Fruit fly (Drosophila melanogaster) whole organism, embryonic: ENCODE results near the gene CG6230.

Experiments used
- Awh ChIP-seq: fragments of 200-800 bp; sonication (Bioruptor generic); IDR thresholded peaks from 2 replicates; pipeline ENCODE4, ENCODE4 v1.3.6; 2022; ENCODE audit warnings: missing biosample characterization, missing genetic modification characterization
- CG11456 ChIP-seq: fragments of 200-800 bp; sonication (Bioruptor generic); IDR thresholded peaks from 3 replicates; pipeline ENCODE4 v1.3.6; 2022; ENCODE audit warnings: missing biosample characterization, missing genetic modification characterization
- CG13424 ChIP-seq: fragments of 200-800 bp; sonication (Bioruptor generic); optimal IDR thresholded peaks from 2 replicates; lab custom pipeline; 2019; ENCODE audit warnings: missing biosample characterization, mild to moderate bottlenecking, missing genetic modification characterization, moderate library complexity
- CG15514 ChIP-seq: fragments of 200-800 bp; sonication (Bioruptor generic); optimal IDR thresholded peaks from 3 replicates; lab custom pipeline; 2017; ENCODE audit warnings: missing biosample characterization, missing genetic modification characterization, mild to moderate bottlenecking, moderate library complexity, missing genetic modification reagents
- CG2120 ChIP-seq: fragments of 200-800 bp; sonication (Bioruptor generic); optimal IDR thresholded peaks from 3 replicates; lab custom pipeline; 2016; ENCODE audit warnings: missing biosample characterization, missing genetic modification characterization
- CG2199 ChIP-seq: fragments of 200-800 bp; sonication (Bioruptor generic); IDR thresholded peaks from 3 replicates; pipeline ENCODE4 v1.3.6; 2022; ENCODE audit warnings: missing biosample characterization, missing genetic modification characterization
- CG34422 ChIP-seq: fragments of 200-800 bp; sonication (Bioruptor generic); IDR thresholded peaks from 3 replicates; pipeline ENCODE4 v1.3.6; 2022; ENCODE audit warnings: missing biosample characterization, missing genetic modification characterization
- CG4820 ChIP-seq: fragments of 200-800 bp; sonication (Bioruptor generic); optimal IDR thresholded peaks from 3 replicates; lab custom pipeline; 2016; ENCODE audit warnings: missing biosample characterization, missing genetic modification characterization
- CG7357 ChIP-seq: fragments of 200-800 bp; sonication (Bioruptor generic); IDR thresholded peaks from 3 replicates; pipeline ENCODE4 v1.3.6; 2022; ENCODE audit warnings: missing biosample characterization, missing genetic modification characterization
- CG7786 ChIP-seq: fragments of 200-800 bp; sonication (Bioruptor generic); optimal IDR thresholded peaks from 2 replicates; lab custom pipeline; 2016; ENCODE audit warnings: missing biosample characterization, missing genetic modification characterization
- CG7839 ChIP-seq: fragments of 200-800 bp; sonication (Bioruptor generic); optimal IDR thresholded peaks from 3 replicates; lab custom pipeline; 2018; ENCODE audit warnings: missing biosample characterization, mild to moderate bottlenecking, missing genetic modification characterization, moderate library complexity
- CG8944 ChIP-seq: fragments of 200-800 bp; sonication (Bioruptor generic); optimal IDR thresholded peaks from 3 replicates; lab custom pipeline; 2016; ENCODE audit warnings: missing biosample characterization, missing genetic modification characterization
- CG9609 ChIP-seq: fragments of 200-800 bp; sonication (Bioruptor generic); optimal IDR thresholded peaks from 3 replicates; lab custom pipeline; 2016; ENCODE audit warnings: missing biosample characterization, missing genetic modification characterization
- CG9727 ChIP-seq: fragments of 200-800 bp; sonication (Bioruptor generic); optimal IDR thresholded peaks from 3 replicates; lab custom pipeline; 2017; ENCODE audit warnings: missing biosample characterization, mild to moderate bottlenecking, missing genetic modification characterization
- CoRest ChIP-seq: fragments of 200-800 bp; sonication (Bioruptor generic); optimal IDR thresholded peaks from 3 replicates; lab custom pipeline; 2018; ENCODE audit warnings: missing biosample characterization, mild to moderate bottlenecking, missing genetic modification characterization, moderate library complexity
- Dll ChIP-seq: fragments of 200-800 bp; sonication (Bioruptor generic); IDR thresholded peaks from 4 replicates; pipeline ENCODE4 v1.3.6; 2022; ENCODE audit warnings: missing biosample characterization, missing genetic modification characterization; ENCODE audit not compliant: partially characterized antibody
- Hmx ChIP-seq: fragments of 200-800 bp; sonication (Bioruptor generic); optimal IDR thresholded peaks from 2 replicates; lab custom pipeline; 2016; ENCODE audit warnings: missing biosample characterization, missing genetic modification characterization
- Hr51 ChIP-seq, 2 experiments: fragments of 200-800 bp; sonication (Bioruptor generic); optimal IDR thresholded peaks; 2 replicates in 1 of 2; 3 replicates in 1 of 2; lab custom pipeline; 2016 to 2018; ENCODE audit warnings: missing biosample characterization in 2 of 2, missing genetic modification characterization in 2 of 2, mild to moderate bottlenecking in 1 of 2, moderate library complexity in 1 of 2
- Hsf ChIP-seq: fragments of 200-800 bp; sonication (Bioruptor generic); optimal IDR thresholded peaks from 3 replicates; lab custom pipeline; 2016; ENCODE audit warnings: missing biosample characterization, missing genetic modification characterization
- Myb ChIP-seq: fragments of 200-800 bp; sonication (Bioruptor generic); optimal IDR thresholded peaks from 2 replicates; lab custom pipeline; 2016; ENCODE audit warnings: missing biosample characterization, missing genetic modification characterization
- Oli ChIP-seq: fragments of 200-800 bp; sonication (Bioruptor generic); optimal IDR thresholded peaks from 2 replicates; lab custom pipeline; 2018; ENCODE audit warnings: missing biosample characterization, mild to moderate bottlenecking, missing genetic modification characterization, moderate library complexity
- Pdp1 ChIP-seq, 2 experiments: fragments of 200-800 bp; sonication (Bioruptor generic); optimal IDR thresholded peaks; 3 replicates each; lab custom pipeline; 2016; ENCODE audit warnings: missing biosample characterization in 2 of 2, missing genetic modification characterization in 2 of 2, mild to moderate bottlenecking in 1 of 2, moderate library complexity in 1 of 2
- Ravus ChIP-seq: fragments of 200-800 bp; sonication (Bioruptor generic); IDR thresholded peaks from 2 replicates; pipeline ENCODE4 v1.3.6; 2022; ENCODE audit warnings: missing biosample characterization, missing genetic modification characterization
- Sox102F ChIP-seq: fragments of 200-800 bp; sonication (Bioruptor generic); optimal IDR thresholded peaks from 2 replicates; lab custom pipeline; 2018; ENCODE audit warnings: missing biosample characterization, mild to moderate bottlenecking, missing genetic modification characterization, moderate library complexity
- Ssrp ChIP-seq: fragments of 200-800 bp; sonication (Bioruptor generic); optimal IDR thresholded peaks from 2 replicates; lab custom pipeline; 2018; ENCODE audit warnings: missing biosample characterization, mild to moderate bottlenecking, missing genetic modification characterization, moderate library complexity
- Usf ChIP-seq: fragments of 200-800 bp; sonication (Bioruptor generic); optimal IDR thresholded peaks from 2 replicates; lab custom pipeline; 2017; ENCODE audit warnings: missing genotype, missing biosample characterization, missing genetic modification characterization
- YL-1 ChIP-seq: fragments of 200-800 bp; sonication (Bioruptor generic); optimal IDR thresholded peaks from 3 replicates; lab custom pipeline; 2017; ENCODE audit warnings: missing biosample characterization, mild to moderate bottlenecking, missing genetic modification characterization
- bcd ChIP-seq: fragments of 200-800 bp; sonication (Bioruptor generic); optimal IDR thresholded peaks from 2 replicates; lab custom pipeline; 2017; ENCODE audit warnings: missing biosample characterization, mild to moderate bottlenecking, missing genetic modification characterization
- bsh ChIP-seq, 2 experiments: fragments of 200-800 bp; sonication (Bioruptor generic); optimal IDR thresholded peaks; 2 replicates each; lab custom pipeline; 2017 to 2018; ENCODE audit warnings: mild to moderate bottlenecking in 2 of 2, missing biosample characterization in 2 of 2, missing genetic modification characterization in 2 of 2, moderate library complexity in 1 of 2
- cg ChIP-seq: fragments of 200-800 bp; sonication (Bioruptor generic); optimal IDR thresholded peaks from 3 replicates; lab custom pipeline; 2019; ENCODE audit warnings: missing biosample characterization, mild to moderate bottlenecking, missing genetic modification characterization, moderate library complexity
- dimm ChIP-seq: fragments of 200-800 bp; sonication (Bioruptor generic); IDR thresholded peaks from 2 replicates; pipeline ENCODE4 v1.3.6; 2022; ENCODE audit warnings: missing biosample characterization, missing genetic modification characterization
- fru ChIP-seq: fragments of >200 bp; optimal IDR thresholded peaks from 2 replicates; lab custom pipeline; 2017
- gem ChIP-seq: fragments of 200-800 bp; sonication (Bioruptor generic); optimal IDR thresholded peaks from 2 replicates; lab custom pipeline; 2019; ENCODE audit warnings: missing biosample characterization, mild to moderate bottlenecking, missing genetic modification characterization, moderate library complexity
- gfzf ChIP-seq: fragments of 200-800 bp; sonication (Bioruptor generic); optimal IDR thresholded peaks from 2 replicates; lab custom pipeline; 2016; ENCODE audit warnings: missing biosample characterization, mild to moderate bottlenecking, missing genetic modification characterization, moderate library complexity
- gsb-n ChIP-seq: fragments of 200-800 bp; sonication (Bioruptor generic); optimal IDR thresholded peaks from 3 replicates; lab custom pipeline; 2018; ENCODE audit warnings: missing biosample characterization, mild to moderate bottlenecking, missing genetic modification characterization
- ham ChIP-seq: fragments of 200-800 bp; sonication (Bioruptor generic); IDR thresholded peaks from 2 replicates; pipeline ENCODE4 v1.3.6; 2022; ENCODE audit warnings: missing biosample characterization, missing genetic modification characterization
- kni ChIP-seq: fragments of 200-800 bp; sonication (Bioruptor generic); optimal IDR thresholded peaks from 3 replicates; lab custom pipeline; 2017; ENCODE audit warnings: mild to moderate bottlenecking, missing biosample characterization, missing genetic modification reagents, missing genetic modification characterization
- lmd ChIP-seq: fragments of 200-800 bp; sonication (Bioruptor generic); IDR thresholded peaks from 2 replicates; pipeline ENCODE4 v1.3.6; 2022; ENCODE audit warnings: missing biosample characterization, missing genetic modification characterization
- mam ChIP-seq: fragments of 200-800 bp; sonication (Bioruptor generic); optimal IDR thresholded peaks from 3 replicates; lab custom pipeline; 2016; ENCODE audit warnings: missing biosample characterization, missing genetic modification characterization
- phol ChIP-seq: fragments of 200-800 bp; sonication (Bioruptor generic); optimal IDR thresholded peaks from 3 replicates; lab custom pipeline; 2018; ENCODE audit warnings: missing biosample characterization, mild to moderate bottlenecking, missing genetic modification characterization, moderate library complexity
- prd ChIP-seq, 3 experiments: fragments of >200 bp in 2 of 3; fragments of 200-800 bp in 1 of 3; sonication (Bioruptor generic) in 1 of 3; optimal IDR thresholded peaks in 2 of 3; IDR thresholded peaks in 1 of 3; 2 replicates in 2 of 3; 3 replicates in 1 of 3; pipeline versions ENCODE4 v1.3.6 to Lab custom; 2017 to 2022; ENCODE audit warnings: missing biosample characterization in 1 of 3, missing genetic modification characterization in 1 of 3
- pzg ChIP-seq: fragments of 200-800 bp; sonication (Bioruptor generic); optimal IDR thresholded peaks from 3 replicates; lab custom pipeline; 2018; ENCODE audit warnings: missing biosample characterization, mild to moderate bottlenecking, missing genetic modification characterization, moderate library complexity
- sd ChIP-seq: fragments of 200-800 bp; sonication (Bioruptor generic); optimal IDR thresholded peaks from 3 replicates; lab custom pipeline; 2018; ENCODE audit warnings: missing biosample characterization, mild to moderate bottlenecking, missing genetic modification characterization, moderate library complexity
- seq ChIP-seq: fragments of 200-800 bp; sonication (Bioruptor generic); IDR thresholded peaks from 2 replicates; pipeline ENCODE4 v1.3.6; 2022; ENCODE audit warnings: missing biosample characterization, missing genetic modification characterization
- slbo ChIP-seq: fragments of 200-800 bp; sonication (Bioruptor generic); IDR thresholded peaks from 2 replicates; pipeline ENCODE4 v1.3.6; 2022; ENCODE audit warnings: missing biosample characterization, missing genetic modification characterization
- unpg ChIP-seq: fragments of 200-800 bp; sonication (Bioruptor generic); optimal IDR thresholded peaks from 3 replicates; lab custom pipeline; 2018; ENCODE audit warnings: missing biosample characterization, mild to moderate bottlenecking, missing genetic modification characterization, moderate library complexity
- yki ChIP-seq: fragments of >200 bp; optimal IDR thresholded peaks from 3 replicates; lab custom pipeline; 2018

Gene CG6230

DNA sequence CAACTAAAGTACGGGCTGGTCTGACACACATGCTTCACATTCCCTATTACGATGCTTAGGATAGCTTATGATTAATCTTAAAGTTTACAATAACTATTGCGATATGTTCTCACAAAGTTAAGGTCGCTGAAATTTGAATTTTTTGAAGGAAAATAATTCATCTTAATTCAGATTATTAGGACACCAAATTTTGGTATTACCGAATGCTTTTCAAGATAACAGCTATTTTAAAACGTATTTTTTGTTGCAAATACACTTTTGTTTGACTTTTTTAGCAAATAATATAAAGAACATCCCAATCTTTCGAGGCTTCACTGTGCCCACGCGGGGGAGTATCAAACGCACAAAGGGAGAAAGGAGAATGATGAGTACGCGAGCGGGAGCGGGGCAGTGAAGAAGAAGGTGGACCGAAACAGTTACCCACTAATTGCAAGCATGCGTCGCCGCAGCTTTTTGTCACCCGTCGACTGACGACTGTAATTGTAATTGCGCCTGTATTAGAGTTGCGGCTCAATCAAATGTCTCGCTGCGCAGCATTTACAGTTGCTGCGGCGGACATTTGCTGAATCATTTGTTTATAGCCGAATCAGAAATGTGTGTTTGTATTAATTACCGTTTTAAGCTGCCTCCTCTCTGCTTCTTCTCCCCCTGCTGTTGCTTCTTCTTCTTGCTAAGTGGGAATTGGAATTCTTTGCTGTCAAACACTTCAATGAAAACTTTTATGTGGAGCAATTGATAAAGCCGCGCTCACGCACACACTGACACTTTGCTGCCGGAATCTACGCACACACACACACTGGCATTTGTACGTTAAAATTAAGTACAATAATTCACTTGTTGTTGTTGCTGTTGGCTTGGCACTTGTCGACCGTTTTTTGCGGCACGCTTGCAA lies 53.9 kb downstream of the CG6230 start (continued):
- TF ChIP-seq Dll (GFP tag; lab: Robert Waterston, UW): no peak
- no peak for TF ChIP-seq CG7357 (GFP tag; lab: Robert Waterston, UW)
- no peak for TF ChIP-seq CG9609
- TF ChIP-seq Hr51 (GFP tag; optimal IDR thresholded peaks at IDR 0.05; lab: Kevin White, UChicago): peak in 1 of 2 experiments; percentile 12
- no peak for TF ChIP-seq prd (optimal IDR thresholded peaks at IDR 0.05; lab: Kevin White, UChicago)
- 0 out of 3 replicates have a peak, but pooled peaks have one; percentile 33 for TF ChIP-seq prd (GFP tag; IDR thresholded peaks at IDR 0.05; lab: Robert Waterston, UW)
- no peak for TF ChIP-seq gfzf
- peak; percentile 43 for TF ChIP-seq Sox102F
- peak; percentile 11 for TF ChIP-seq CG15514
- TF ChIP-seq CG2199: peak; percentile 100
- peak; percentile 21 for TF ChIP-seq bcd (GFP tag; lab: Kevin White, UChicago)
- no peak for TF ChIP-seq CG9727
- TF ChIP-seq Ssrp (tag; lab: Kevin White, UChicago): no peak
- TF ChIP-seq fru (lab: Kevin White, UChicago): no peak
- peak; percentile 49 for TF ChIP-seq gem (tag; lab: Kevin White, UChicago)
- peak; percentile 7 for TF ChIP-seq CoRest (tag; lab: Kevin White, UChicago)
- peak; percentile 1 for TF ChIP-seq phol
- 0 out of 2 replicates have a peak, but pooled peaks have one; percentile 15 for TF ChIP-seq Awh (GFP tag; lab: Robert Waterston, UW)
- TF ChIP-seq mam (GFP tag; lab: Kevin White, UChicago): peak; percentile 33
- peak; percentile 73 for TF ChIP-seq cg
- no peak for TF ChIP-seq dimm (GFP tag; lab: Robert Waterston, UW)
- TF ChIP-seq Usf (GFP tag; lab: Kevin White, UChicago): peak; percentile 19
- peak; percentile 39 for TF ChIP-seq CG8944 (GFP tag; lab: Kevin White, UChicago)
- TF ChIP-seq Oli (tag; lab: Kevin White, UChicago): peak; percentile 13
- TF ChIP-seq gsb-n (tag; lab: Kevin White, UChicago): no peak
- TF ChIP-seq seq: peak; percentile 29; the same call in 1 of the 2 replicates
- peak; percentile 51 for TF ChIP-seq sd (tag; lab: Kevin White, UChicago)
- peak; percentile 2 for TF ChIP-seq CG7839 (tag; lab: Kevin White, UChicago)
- TF ChIP-seq unpg (GFP tag; lab: Kevin White, UChicago): peak; percentile 6
- TF ChIP-seq Hsf (GFP tag; lab: Kevin White, UChicago): peak; percentile 34
- TF ChIP-seq pzg (GFP tag; lab: Kevin White, UChicago): no peak
- TF ChIP-seq lmd: peak; percentile 34; the same call in 1 of the 2 replicates
- TF ChIP-seq YL-1 (GFP tag; lab: Kevin White, UChicago): no peak
- TF ChIP-seq yki (lab: Kevin White, UChicago): no peak
- peak; percentile 11; the same call in 1 of the 2 replicates for TF ChIP-seq slbo (GFP tag; lab: Robert Waterston, UW)
- peak; percentile 17 for TF ChIP-seq Myb
- no peak for TF ChIP-seq CG34422
- no peak for TF ChIP-seq ham (GFP tag; lab: Robert Waterston, UW)
- TF ChIP-seq Pdp1 (GFP tag; optimal IDR thresholded peaks at IDR 0.05; lab: Kevin White, UChicago): peak in 1 of 2 experiments; percentile 26
- TF ChIP-seq CG7786: peak; percentile 19
- TF ChIP-seq CG13424 (tag; lab: Kevin White, UChicago): peak; percentile 15
- peak; percentile 12; the same call in 1 of the 2 replicates for TF ChIP-seq Ravus (GFP tag; lab: Robert Waterston, UW)
- TF ChIP-seq Hmx (GFP tag; lab: Kevin White, UChicago): no peak
- 0 out of 3 replicates have a peak, but pooled peaks have one; percentile 27 for TF ChIP-seq CG11456
- peak in 1 of 2 experiments; percentile 18 for TF ChIP-seq bsh (GFP tag; optimal IDR thresholded peaks at IDR 0.05; lab: Kevin White, UChicago)
- TF ChIP-seq CG2120 (GFP tag; lab: Kevin White, UChicago): peak; percentile 66
- TF ChIP-seq CG4820 (GFP tag; lab: Kevin White, UChicago): peak; percentile 9
- no peak for TF ChIP-seq kni (GFP tag; lab: Kevin White, UChicago)
